Fruit fly (Drosophila melanogaster): Measurements from ENCODE around the gene CG11656.

CG11656 gene

dm6 chr3R:12981334-12982166 is 28.1 kb upstream of the CG11656 start (continued):
- TF ChIP-seq NfI (GFP tag; optimal IDR thresholded peaks at IDR 0.05) = peak; percentile 41
- peak; percentile 17 for TF ChIP-seq CG5245 (GFP tag; optimal IDR thresholded peaks at IDR 0.05)
- TF ChIP-seq Atf-2 (GFP tag; optimal IDR thresholded peaks at IDR 0.05) = peak; percentile 33
- no peak for TF ChIP-seq CG7745 (tag; optimal IDR thresholded peaks at IDR 0.05)
- TF ChIP-seq dysf (GFP tag; IDR thresholded peaks at IDR 0.05) = peak; percentile 71
- no peak for TF ChIP-seq gt (GFP tag; IDR thresholded peaks at IDR 0.05)
- TF ChIP-seq CG15696 (tag; optimal IDR thresholded peaks at IDR 0.05) = peak; percentile 60
- TF ChIP-seq CG16863 (GFP tag; optimal IDR thresholded peaks at IDR 0.05) = peak; percentile 9
- peak; percentile 89 for TF ChIP-seq Med (GFP tag)
- no peak for TF ChIP-seq kni (GFP tag; optimal IDR thresholded peaks at IDR 0.05)
- TF ChIP-seq Doc2 (GFP tag; IDR thresholded peaks at IDR 0.05) = no peak
- peak; percentile 78 for TF ChIP-seq dmrt99B (tag; optimal IDR thresholded peaks at IDR 0.05)
- peak; percentile 37 for TF ChIP-seq org-1 (GFP tag; optimal IDR thresholded peaks at IDR 0.05)
- no peak for TF ChIP-seq CG13894 (tag; optimal IDR thresholded peaks at IDR 0.05)
- TF ChIP-seq CG13123 (GFP tag; optimal IDR thresholded peaks at IDR 0.05) = no peak
- no peak for TF ChIP-seq Hmx (GFP tag; optimal IDR thresholded peaks at IDR 0.05)
- no peak for TF ChIP-seq eyg (GFP tag; optimal IDR thresholded peaks at IDR 0.05)
- peak; percentile 85 for TF ChIP-seq CG11504 (tag; optimal IDR thresholded peaks at IDR 0.05)
- no peak for TF ChIP-seq eve (GFP tag; optimal IDR thresholded peaks at IDR 0.05)
- peak; percentile 4 for TF ChIP-seq HLH54F (GFP tag; optimal IDR thresholded peaks at IDR 0.05)
- TF ChIP-seq CG11723 (GFP tag; optimal IDR thresholded peaks at IDR 0.05) = peak; percentile 47
- no peak for TF ChIP-seq Dref (GFP tag; IDR thresholded peaks at IDR 0.05)
- TF ChIP-seq vfl (GFP tag; optimal IDR thresholded peaks at IDR 0.05) = no peak
- no peak for TF ChIP-seq pros (GFP tag; optimal IDR thresholded peaks at IDR 0.05)
- TF ChIP-seq Nf-YA (GFP tag; IDR thresholded peaks at IDR 0.05) = no peak
- no peak for TF ChIP-seq CG17802 (tag; optimal IDR thresholded peaks at IDR 0.05)
- TF ChIP-seq zfh2 (GFP tag; optimal IDR thresholded peaks at IDR 0.05) = no peak
- TF ChIP-seq C15 (GFP tag; IDR thresholded peaks at IDR 0.05) = no peak
- peak; percentile 19 for TF ChIP-seq Mad (GFP tag; optimal IDR thresholded peaks at IDR 0.05)
- TF ChIP-seq danr (GFP tag; IDR thresholded peaks at IDR 0.05) = peak; percentile 54
- TF ChIP-seq Rx (GFP tag; IDR thresholded peaks at IDR 0.05) = peak; percentile 34; the same call in 1 of the 2 replicates
- peak in 1 of 2 experiments; percentile 71 for TF ChIP-seq Eip74EF (GFP tag; optimal IDR thresholded peaks at IDR 0.05)
- TF ChIP-seq HLH3B (GFP tag; IDR thresholded peaks at IDR 0.05) = peak; percentile 51
- TF ChIP-seq ftz-f1 (GFP tag; optimal IDR thresholded peaks at IDR 0.05) = no peak
- TF ChIP-seq Atf3 (GFP tag; optimal IDR thresholded peaks at IDR 0.05) = peak; percentile 44
- no peak for TF ChIP-seq usp (GFP tag; optimal IDR thresholded peaks at IDR 0.05)
- no peak for TF ChIP-seq Adf1 (GFP tag; IDR thresholded peaks at IDR 0.05)
- TF ChIP-seq CG12744 (GFP tag; optimal IDR thresholded peaks at IDR 0.05) = peak; percentile 34
- TF ChIP-seq CG4404 (GFP tag; IDR thresholded peaks at IDR 0.05) = no peak
- TF ChIP-seq Lhr (GFP tag; optimal IDR thresholded peaks at IDR 0.05) = no peak
- peak; percentile 38 to 41 for TF ChIP-seq dpn (GFP tag; optimal IDR thresholded peaks at IDR 0.05)
- peak; percentile 57 for TF ChIP-seq esg (GFP tag; conservative IDR thresholded peaks at IDR 0.05)
- peak; percentile 77 for TF ChIP-seq Meics (GFP tag; optimal IDR thresholded peaks at IDR 0.05)
- no peak for TF ChIP-seq sqz (GFP tag; optimal IDR thresholded peaks at IDR 0.05)
- peak; percentile 50 for TF ChIP-seq CG14441 (GFP tag; IDR thresholded peaks at IDR 0.05)
- TF ChIP-seq rib (GFP tag; IDR thresholded peaks at IDR 0.05) = no peak
- TF ChIP-seq D19A (tag; optimal IDR thresholded peaks at IDR 0.05) = peak; percentile 60
- TF ChIP-seq croc (GFP tag; conservative IDR thresholded peaks at IDR 0.05) = 0 out of 3 replicates have a peak, but pooled peaks have one; percentile 19
- TF ChIP-seq grn (GFP tag; optimal IDR thresholded peaks at IDR 0.05) = no peak
- TF ChIP-seq CG3838 (GFP tag; optimal IDR thresholded peaks at IDR 0.05) = peak; percentile 43

Measured in whole organism, embryonic.